Worm (Caenorhabditis elegans): ENCODE results near the gene C44B9.3.
A peak's percentile ranks its signal among the peaks of the same experiment; 100 is the strongest.

The C44B9.3 gene

DNA sequence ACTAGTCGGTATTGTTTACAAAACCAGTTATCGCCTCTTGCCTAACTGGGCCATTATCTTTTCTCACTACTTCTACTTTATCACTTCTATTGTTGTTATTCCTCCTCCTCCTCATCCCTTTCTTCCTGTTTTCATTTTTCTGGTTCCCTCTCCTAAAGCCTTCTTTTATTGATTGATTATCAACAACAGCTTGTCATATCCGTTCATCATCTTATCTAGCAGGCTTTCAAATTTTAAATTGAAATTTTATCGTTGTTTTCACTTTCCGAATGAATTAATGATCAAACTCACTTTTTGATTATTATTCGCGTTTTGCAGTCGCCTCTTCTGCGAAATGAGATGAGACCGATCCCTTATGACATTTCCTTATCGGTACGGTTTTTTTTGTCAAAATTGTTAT is 31.2 kb upstream of the C44B9.3 start, which contains the start of gene cut-6:
Gene cut-6 (plus strand): TSS at position 301 of the 400 bp plus-strand sequence.
- no peak for TF ChIP-seq nhr-11 (tag; optimal IDR thresholded peaks at IDR 0.05)
- TF ChIP-seq C34F6.9 (tag; optimal IDR thresholded peaks at IDR 0.05): no peak

DNA sequence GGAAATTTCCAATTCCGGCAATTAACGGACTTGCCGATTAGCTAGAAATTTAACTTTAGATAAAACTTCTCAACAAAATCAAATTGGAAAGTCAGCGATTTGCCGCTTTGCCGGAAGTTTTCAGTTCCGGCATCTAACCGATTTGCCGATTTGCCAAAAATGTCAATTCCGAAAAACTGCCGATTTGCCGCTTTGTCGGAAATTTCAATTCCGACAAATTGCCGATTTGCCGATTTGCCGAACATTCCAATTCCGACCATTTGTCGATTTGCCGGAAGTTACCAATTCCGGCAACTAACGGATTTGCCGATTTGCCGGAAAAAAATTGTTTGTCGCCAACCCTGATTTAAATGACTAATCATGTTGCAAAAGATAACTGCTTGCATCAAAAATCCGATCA is 29.2 kb upstream of the C44B9.3 start:
- TF ChIP-seq snpc-4 (tag; optimal IDR thresholded peaks at IDR 0.05): no peak
- no peak for TF ChIP-seq mbf-1 (tag; optimal IDR thresholded peaks at IDR 0.05)
- no peak for TF ChIP-seq nhr-237 (tag; optimal IDR thresholded peaks at IDR 0.05)
- TF ChIP-seq nhr-129 (tag; optimal IDR thresholded peaks at IDR 0.05): no peak
- no peak for TF ChIP-seq ztf-4 (tag; optimal IDR thresholded peaks at IDR 0.05)
- TF ChIP-seq dmd-4 (tag; optimal IDR thresholded peaks at IDR 0.05): no peak
- TF ChIP-seq nhr-77 (tag; optimal IDR thresholded peaks at IDR 0.05): no peak

DNA sequence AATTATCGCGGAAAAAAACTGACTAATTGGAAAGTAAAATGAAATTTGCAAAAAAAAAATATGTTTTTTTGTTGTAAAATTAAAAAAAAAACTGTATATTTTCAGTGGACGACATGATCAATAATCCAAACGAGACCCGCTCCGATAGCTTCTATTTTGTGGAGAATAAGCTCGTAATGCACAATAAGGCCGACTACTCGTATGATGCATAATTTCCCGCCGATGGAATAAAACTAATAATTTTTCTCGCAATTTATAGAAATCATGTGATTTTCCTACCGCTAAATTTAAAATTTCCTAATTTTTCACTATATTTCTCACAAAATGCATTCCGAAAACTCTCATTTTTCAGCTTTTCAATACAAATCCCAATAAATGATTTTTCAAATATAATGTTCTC is 28.6 kb upstream of the C44B9.3 start:
- TF ChIP-seq mbf-1 (tag; optimal IDR thresholded peaks at IDR 0.05) (no peak), nhr-25 (tag; optimal IDR thresholded peaks at IDR 0.05) (peak; percentile 95), gmeb-1 (tag; optimal IDR thresholded peaks at IDR 0.05) (peak; percentile 43)

DNA sequence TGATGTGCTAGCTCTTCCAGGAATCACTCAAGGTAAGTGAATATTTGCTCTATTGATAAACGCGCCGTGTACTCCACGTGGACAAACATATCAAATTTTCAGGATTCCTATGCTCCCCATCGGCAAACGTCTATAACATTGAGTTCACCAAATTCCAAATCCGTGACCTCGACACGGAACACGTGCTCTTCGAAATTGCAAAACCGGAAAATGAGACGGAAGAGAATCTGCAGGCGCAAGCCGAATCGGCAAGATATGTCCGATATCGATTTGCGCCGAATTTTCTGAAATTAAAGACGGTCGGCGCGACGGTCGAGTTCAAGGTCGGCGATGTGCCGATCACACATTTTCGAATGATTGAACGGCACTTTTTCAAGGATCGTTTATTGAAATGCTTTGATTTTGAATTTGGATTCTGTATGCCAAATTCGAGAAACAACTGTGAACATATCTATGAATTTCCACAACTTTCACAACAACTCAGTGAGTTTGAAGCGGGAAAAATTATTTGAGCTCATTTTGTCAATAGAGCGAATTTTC is 27.8 kb upstream of the C44B9.3 start:
- TF ChIP-seq mab-5 (tag; optimal IDR thresholded peaks at IDR 0.05) (peak; percentile 62), gmeb-1 (tag; optimal IDR thresholded peaks at IDR 0.05) (peak; percentile 83), aly-2 (tag; optimal IDR thresholded peaks at IDR 0.05) (no peak), nhr-25 (tag; optimal IDR thresholded peaks at IDR 0.05) (peak; percentile 93)

DNA sequence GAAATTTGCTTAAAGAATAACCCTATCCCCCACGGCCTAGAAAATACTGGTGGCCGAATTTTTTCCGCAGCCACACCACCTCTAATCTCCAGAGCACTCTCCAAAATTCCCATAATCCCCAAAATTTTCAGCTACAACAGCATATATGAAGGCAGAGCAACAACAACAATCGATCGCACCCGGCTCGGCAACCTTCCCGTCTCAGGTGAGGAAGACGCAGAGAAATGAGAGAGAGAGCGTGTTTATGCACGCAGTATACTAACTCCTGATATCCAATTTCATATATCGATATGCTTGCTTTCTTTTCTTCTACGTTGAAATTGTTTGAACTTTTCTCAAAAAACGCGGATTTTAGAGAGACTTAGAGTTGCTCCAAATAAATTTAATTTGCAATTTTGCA is 26.3 kb upstream of the C44B9.3 start:
- TF ChIP-seq ztf-11 (tag; optimal IDR thresholded peaks at IDR 0.05) (no peak), unc-55 (GFP tag; optimal IDR thresholded peaks at IDR 0.05) (peak; percentile 22), C34F6.9 (tag; optimal IDR thresholded peaks at IDR 0.05) (peak; percentile 18), ama-1 (optimal IDR thresholded peaks at IDR 0.05) (no peak), nhr-129 (tag; optimal IDR thresholded peaks at IDR 0.05) (peak; percentile 5), nhr-25 (tag; optimal IDR thresholded peaks at IDR 0.05) (peak; percentile 54)

DNA sequence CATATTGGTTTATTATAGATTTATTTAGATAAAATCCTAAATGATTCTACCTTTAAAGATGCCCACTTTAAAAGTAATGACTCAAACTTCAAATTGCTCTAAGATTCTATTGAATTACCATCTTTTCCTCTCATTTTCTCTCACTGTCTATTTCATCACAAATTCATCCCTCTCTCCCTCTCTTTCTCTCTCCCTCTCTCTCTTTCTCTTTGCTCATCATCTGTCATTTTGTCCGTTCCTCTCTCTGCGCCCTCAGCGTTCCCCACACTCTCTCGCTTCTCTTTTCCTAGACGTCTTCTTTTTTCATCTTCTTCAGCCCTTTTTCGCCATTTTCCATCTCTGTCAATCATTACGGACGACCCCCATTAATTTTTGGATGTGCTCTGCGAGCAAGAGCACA is 25.1 kb upstream of the C44B9.3 start:
- TF ChIP-seq mab-5 (tag; optimal IDR thresholded peaks at IDR 0.05) (peak; percentile 64), nhr-11 (tag; optimal IDR thresholded peaks at IDR 0.05) (no peak), lsy-2 (tag; optimal IDR thresholded peaks at IDR 0.05) (peak in 1 of 2 experiments; percentile 50), lin-11 (tag; optimal IDR thresholded peaks at IDR 0.05) (no peak), unc-62 (GFP tag; optimal IDR thresholded peaks at IDR 0.05) (no peak), nhr-129 (tag; optimal IDR thresholded peaks at IDR 0.05) (peak; percentile 23), lin-13 (GFP tag; optimal IDR thresholded peaks at IDR 0.05) (peak; percentile 26), nhr-25 (tag; optimal IDR thresholded peaks at IDR 0.05) (peak; percentile 97), blmp-1 (tag; optimal IDR thresholded peaks at IDR 0.05; ENCODE audit: insufficient read depth) (peak; percentile 35), F13H6.1 (tag; optimal IDR thresholded peaks at IDR 0.05) (peak; percentile 48), sem-4 (tag; optimal IDR thresholded peaks at IDR 0.05) (peak; percentile 34), C34F6.9 (tag; optimal IDR thresholded peaks at IDR 0.05) (peak; percentile 76), unc-55 (GFP tag; optimal IDR thresholded peaks at IDR 0.05) (peak; percentile 70), sma-9 (GFP tag; optimal IDR thresholded peaks at IDR 0.05) (peak; percentile 53), sma-9 (tag; optimal IDR thresholded peaks at IDR 0.05) (no peak), nhr-6 (tag; optimal IDR thresholded peaks at IDR 0.05) (peak; percentile 46), crh-2 (tag; optimal IDR thresholded peaks at IDR 0.05) (peak; percentile 1), elt-3 (tag; optimal IDR thresholded peaks at IDR 0.05) (no peak), R02D3.7 (tag; optimal IDR thresholded peaks at IDR 0.05) (no peak), sma-3 (GFP tag; optimal IDR thresholded peaks at IDR 0.05) (no peak), nhr-10 (tag; optimal IDR thresholded peaks at IDR 0.05) (no peak), nhr-77 (tag; optimal IDR thresholded peaks at IDR 0.05) (no peak), ceh-82 (tag; optimal IDR thresholded peaks at IDR 0.05) (peak; percentile 54), skn-1 (tag; optimal IDR thresholded peaks at IDR 0.05) (no peak), gmeb-1 (tag; optimal IDR thresholded peaks at IDR 0.05) (peak; percentile 91)

Measured in whole organism, L2 larva.